Fruit fly (Drosophila melanogaster) whole organism, embryonic: ENCODE measurements around the gene fzy.

Source experiments
- BEAF-32 ChIP-seq: fragments of 200-800 bp; sonication (Bioruptor generic); optimal IDR thresholded peaks from 3 replicates; lab custom pipeline; 2017; ENCODE audit warnings: missing biosample characterization, missing genetic modification characterization, mild to moderate bottlenecking, moderate library complexity, missing genetic modification reagents
- CG1024 ChIP-seq: fragments of 200-800 bp; sonication (Bioruptor generic); IDR thresholded peaks from 2 replicates; pipeline ENCODE4 v1.3.6; 2022; ENCODE audit warnings: missing biosample characterization, missing genetic modification characterization
- CG11093 ChIP-seq: fragments of 200-800 bp; sonication (Bioruptor generic); IDR thresholded peaks from 3 replicates; pipeline ENCODE4 v1.3.6; 2022; ENCODE audit warnings: missing biosample characterization, missing genetic modification characterization
- CG11504 ChIP-seq: fragments of 200-800 bp; sonication (Bioruptor generic); optimal IDR thresholded peaks from 3 replicates; lab custom pipeline; 2019; ENCODE audit warnings: missing biosample characterization, mild to moderate bottlenecking, missing genetic modification characterization, moderate library complexity
- CG15011 ChIP-seq: fragments of 200-800 bp; sonication (Bioruptor generic); optimal IDR thresholded peaks from 3 replicates; lab custom pipeline; 2018; ENCODE audit warnings: missing biosample characterization, mild to moderate bottlenecking, missing genetic modification characterization
- CG15601 ChIP-seq: fragments of 200-800 bp; sonication (Bioruptor generic); optimal IDR thresholded peaks from 3 replicates; lab custom pipeline; 2019; ENCODE audit warnings: missing biosample characterization, mild to moderate bottlenecking, missing genetic modification characterization, moderate library complexity
- CG1647 ChIP-seq: fragments of 200-800 bp; sonication (Bioruptor generic); optimal IDR thresholded peaks from 3 replicates; lab custom pipeline; 2016; ENCODE audit warnings: missing biosample characterization, missing genetic modification characterization
- CG2875 ChIP-seq: fragments of 200-800 bp; sonication (Bioruptor generic); optimal IDR thresholded peaks from 2 replicates; lab custom pipeline; 2017; ENCODE audit warnings: missing biosample characterization, mild to moderate bottlenecking, missing genetic modification characterization, missing genetic modification reagents
- CG30020 ChIP-seq: fragments of 200-800 bp; optimal IDR thresholded peaks from 2 replicates; lab custom pipeline; 2019; ENCODE audit warnings: missing biosample characterization, mild to moderate bottlenecking, missing genetic modification characterization, moderate library complexity
- CG30431 ChIP-seq: fragments of 200-800 bp; sonication (Bioruptor generic); optimal IDR thresholded peaks from 2 replicates; lab custom pipeline; 2017; ENCODE audit warnings: missing biosample characterization, missing genetic modification characterization
- CG31224 ChIP-seq: fragments of 200-800 bp; sonication (Bioruptor generic); IDR thresholded peaks from 2 replicates; pipeline ENCODE4 v1.3.6; 2022; ENCODE audit warnings: missing biosample characterization, missing genetic modification characterization
- CG31388 ChIP-seq: fragments of 200-800 bp; sonication (Bioruptor generic); optimal IDR thresholded peaks from 2 replicates; lab custom pipeline; 2016; ENCODE audit warnings: missing biosample characterization, missing genetic modification characterization
- CG3163 ChIP-seq: fragments of 200-800 bp; sonication (Bioruptor generic); optimal IDR thresholded peaks from 3 replicates; lab custom pipeline; 2016; ENCODE audit warnings: missing biosample characterization, missing genetic modification characterization
- CG6683 ChIP-seq: fragments of 200-800 bp; sonication (Bioruptor generic); optimal IDR thresholded peaks from 2 replicates; lab custom pipeline; 2017; ENCODE audit warnings: missing biosample characterization, mild to moderate bottlenecking, missing genetic modification characterization, missing genetic modification reagents
- CG6813 ChIP-seq: fragments of 200-800 bp; sonication (Bioruptor generic); optimal IDR thresholded peaks from 2 replicates; lab custom pipeline; 2017; ENCODE audit warnings: missing biosample characterization, missing genetic modification characterization, mild to moderate bottlenecking, moderate library complexity, missing genetic modification reagents
- CG7745 ChIP-seq: fragments of 200-800 bp; sonication (Bioruptor generic); optimal IDR thresholded peaks from 2 replicates; lab custom pipeline; 2018; ENCODE audit warnings: missing biosample characterization, mild to moderate bottlenecking, missing genetic modification characterization, moderate library complexity
- CG8765 ChIP-seq: fragments of 200-800 bp; sonication (Bioruptor generic); IDR thresholded peaks from 2 replicates; pipeline ENCODE4 v1.3.6; 2022; ENCODE audit warnings: missing biosample characterization, missing genetic modification characterization
- CG8924 ChIP-seq: fragments of 200-800 bp; optimal IDR thresholded peaks from 3 replicates; lab custom pipeline; 2019; ENCODE audit warnings: missing biosample characterization, mild to moderate bottlenecking, missing genetic modification characterization, moderate library complexity
- CG8944 ChIP-seq: fragments of 200-800 bp; sonication (Bioruptor generic); optimal IDR thresholded peaks from 3 replicates; lab custom pipeline; 2016; ENCODE audit warnings: missing biosample characterization, missing genetic modification characterization
- CG9727 ChIP-seq: fragments of 200-800 bp; sonication (Bioruptor generic); optimal IDR thresholded peaks from 3 replicates; lab custom pipeline; 2017; ENCODE audit warnings: missing biosample characterization, mild to moderate bottlenecking, missing genetic modification characterization
- CTCF ChIP-seq: fragments of 200-800 bp; sonication (Bioruptor generic); optimal IDR thresholded peaks from 2 replicates; lab custom pipeline; 2017; ENCODE audit warnings: missing biosample characterization, mild to moderate bottlenecking, missing genetic modification characterization, moderate library complexity
- Dll ChIP-seq: fragments of 200-800 bp; sonication (Bioruptor generic); IDR thresholded peaks from 4 replicates; pipeline ENCODE4 v1.3.6; 2022; ENCODE audit warnings: missing biosample characterization, missing genetic modification characterization; ENCODE audit not compliant: partially characterized antibody
- Dref ChIP-seq: fragments of 200-800 bp; sonication (Bioruptor generic); IDR thresholded peaks from 2 replicates; pipeline ENCODE4 v1.3.6; 2022; ENCODE audit warnings: missing biosample characterization, missing genetic modification characterization
- MTF-1 ChIP-seq: fragments of 200-800 bp; sonication (Bioruptor generic); optimal IDR thresholded peaks from 2 replicates; lab custom pipeline; 2018; ENCODE audit warnings: missing biosample characterization, mild to moderate bottlenecking, missing genetic modification characterization, borderline replicate concordance
- Neu2 ChIP-seq: fragments of 200-800 bp; sonication (Bioruptor generic); optimal IDR thresholded peaks from 3 replicates; lab custom pipeline; 2016; ENCODE audit warnings: missing biosample characterization, missing genetic modification characterization, borderline replicate concordance
- Opbp ChIP-seq: fragments of 200-800 bp; sonication (Bioruptor generic); IDR thresholded peaks from 3 replicates; pipeline ENCODE4 v1.3.6; 2022; ENCODE audit warnings: missing biosample characterization, missing genetic modification characterization; ENCODE audit not compliant: partially characterized antibody
- Scr ChIP-seq: fragments of 200-800 bp; sonication (Bioruptor generic); IDR thresholded peaks from 2 replicates; pipeline ENCODE4 v1.3.6; 2022; ENCODE audit warnings: missing biosample characterization, missing genetic modification characterization; ENCODE audit not compliant: partially characterized antibody
- YL-1 ChIP-seq: fragments of 200-800 bp; sonication (Bioruptor generic); optimal IDR thresholded peaks from 3 replicates; lab custom pipeline; 2017; ENCODE audit warnings: missing biosample characterization, mild to moderate bottlenecking, missing genetic modification characterization
- al ChIP-seq: fragments of 200-800 bp; sonication (Bioruptor generic); IDR thresholded peaks from 2 replicates; pipeline ENCODE4 v1.3.6; 2022; ENCODE audit warnings: missing biosample characterization, missing genetic modification characterization
- ap ChIP-seq: fragments of 200-800 bp; sonication (Bioruptor generic); IDR thresholded peaks from 2 replicates; pipeline ENCODE4 v1.3.6; 2022; ENCODE audit warnings: missing biosample characterization, missing genetic modification characterization
- ato ChIP-seq: fragments of 200-800 bp; sonication (Bioruptor generic); IDR thresholded peaks from 2 replicates; pipeline ENCODE4 v1.3.6; 2022; ENCODE audit warnings: missing biosample characterization, missing genetic modification characterization; ENCODE audit not compliant: partially characterized antibody
- bbx ChIP-seq: fragments of 200-800 bp; sonication (Bioruptor generic); IDR thresholded peaks from 2 replicates; pipeline ENCODE4 v1.3.6; 2022; ENCODE audit warnings: missing biosample characterization, missing genetic modification characterization; ENCODE audit not compliant: partially characterized antibody
- disco-r ChIP-seq: fragments of 200-800 bp; sonication (Bioruptor generic); optimal IDR thresholded peaks from 2 replicates; lab custom pipeline; 2016; ENCODE audit warnings: missing biosample characterization, missing genetic modification characterization
- dysf ChIP-seq: fragments of 200-800 bp; sonication (Bioruptor generic); IDR thresholded peaks from 3 replicates; pipeline ENCODE4 v1.3.6; 2022; ENCODE audit warnings: missing biosample characterization, missing genetic modification characterization
- eve ChIP-seq, 2 experiments: fragments of >200 bp; optimal IDR thresholded peaks; 2 replicates each; lab custom pipeline; 2017; ENCODE audit warnings: missing biosample characterization in 2 of 2, missing genetic modification characterization in 2 of 2
- fru ChIP-seq: fragments of >200 bp; optimal IDR thresholded peaks from 2 replicates; lab custom pipeline; 2017
- gcm2 ChIP-seq: fragments of 200-800 bp; sonication (Bioruptor generic); optimal IDR thresholded peaks from 2 replicates; lab custom pipeline; 2016; ENCODE audit warnings: missing biosample characterization, missing genetic modification characterization
- lov ChIP-seq, 2 experiments: fragments of 200-800 bp in 1 of 2; fragments of >200 bp in 1 of 2; sonication (Bioruptor generic) in 1 of 2; IDR thresholded peaks in 1 of 2; optimal IDR thresholded peaks in 1 of 2; 2 replicates in 1 of 2; 3 replicates in 1 of 2; pipeline versions ENCODE4 v1.3.6 to Lab custom; 2017 to 2022; ENCODE audit warnings: missing biosample characterization in 1 of 2, missing genetic modification characterization in 1 of 2
- nerfin-2 ChIP-seq: fragments of 200-800 bp; sonication (Bioruptor generic); IDR thresholded peaks from 2 replicates; pipeline ENCODE4 v1.3.6; 2022; ENCODE audit warnings: missing biosample characterization, missing genetic modification characterization; ENCODE audit not compliant: partially characterized antibody
- nmo ChIP-seq: fragments of 200-800 bp; sonication (Bioruptor generic); optimal IDR thresholded peaks from 2 replicates; lab custom pipeline; 2018; ENCODE audit warnings: missing biosample characterization, mild to moderate bottlenecking, missing genetic modification characterization, moderate library complexity
- phol ChIP-seq: fragments of 200-800 bp; sonication (Bioruptor generic); optimal IDR thresholded peaks from 3 replicates; lab custom pipeline; 2018; ENCODE audit warnings: missing biosample characterization, mild to moderate bottlenecking, missing genetic modification characterization, moderate library complexity
- pros ChIP-seq: fragments of 200-800 bp; sonication (Bioruptor generic); optimal IDR thresholded peaks from 3 replicates; lab custom pipeline; 2019; ENCODE audit warnings: missing biosample characterization, mild to moderate bottlenecking, missing genetic modification characterization, moderate library complexity
- pum ChIP-seq: fragments of 200-800 bp; sonication (Bioruptor generic); optimal IDR thresholded peaks from 2 replicates; lab custom pipeline; 2016; ENCODE audit warnings: missing biosample characterization, missing genetic modification characterization
- tna ChIP-seq: fragments of 200-800 bp; sonication (Bioruptor generic); IDR thresholded peaks from 2 replicates; pipeline ENCODE4 v1.3.6; 2022; ENCODE audit warnings: missing biosample characterization, missing genetic modification characterization; ENCODE audit not compliant: partially characterized antibody
- tup ChIP-seq: fragments of 200-800 bp; sonication (Bioruptor generic); optimal IDR thresholded peaks from 2 replicates; lab custom pipeline; 2016; ENCODE audit warnings: missing biosample characterization, mild to moderate bottlenecking, missing genetic modification characterization, moderate library complexity
- tx ChIP-seq: fragments of 200-800 bp; sonication (Bioruptor generic); optimal IDR thresholded peaks from 2 replicates; lab custom pipeline; 2016; ENCODE audit warnings: missing biosample characterization, missing genetic modification characterization
- unc-4 ChIP-seq: fragments of 200-800 bp; sonication (Bioruptor generic); IDR thresholded peaks from 2 replicates; pipeline ENCODE4 v1.3.6; 2022; ENCODE audit warnings: missing biosample characterization, missing genetic modification characterization; ENCODE audit not compliant: partially characterized antibody
- vnd ChIP-seq: fragments of 200-800 bp; sonication (Bioruptor generic); IDR thresholded peaks from 3 replicates; pipeline ENCODE4 v1.3.6; 2022; ENCODE audit warnings: missing biosample characterization, missing genetic modification characterization; ENCODE audit not compliant: partially characterized antibody

The fzy gene

DNA sequence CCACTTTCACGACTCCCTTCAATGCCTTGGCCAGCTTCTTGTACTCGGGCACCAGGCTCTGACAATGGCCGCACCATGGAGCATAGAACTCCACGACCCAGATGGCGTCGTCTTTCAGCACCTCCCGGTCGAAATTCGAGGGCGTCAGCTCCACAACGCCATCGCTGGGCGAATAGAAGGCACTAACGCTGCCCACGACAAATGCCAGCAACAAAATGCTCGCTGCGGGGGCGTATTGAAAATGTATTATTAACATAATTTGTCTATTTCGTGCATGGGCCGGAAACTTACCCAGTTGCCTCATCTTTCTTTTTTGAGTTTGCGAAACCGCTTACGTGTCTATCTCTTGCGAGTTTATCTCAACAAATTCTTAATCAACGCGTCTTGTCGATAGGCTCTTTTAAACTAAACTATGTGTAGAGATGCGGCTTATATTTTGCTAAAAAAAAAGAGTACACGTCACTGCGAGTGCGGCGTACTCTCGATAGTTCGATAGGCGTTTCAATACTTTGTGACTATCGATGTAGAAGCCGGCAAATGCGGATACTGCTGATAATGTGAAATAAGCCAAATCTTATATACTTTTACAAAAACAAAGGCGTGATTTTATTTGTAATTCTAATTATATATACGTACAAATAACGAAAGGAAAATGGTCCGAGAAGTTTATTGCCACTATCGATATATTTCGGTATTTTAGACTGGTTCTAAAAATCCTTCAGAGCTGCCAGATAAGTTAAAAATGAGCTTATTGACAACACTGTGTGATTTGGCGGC, 45.7 kb downstream of the fzy start, which contains the start of gene CaBP1 (continued):
- TF ChIP-seq unc-4 (GFP tag; lab: Robert Waterston, UW) (peak; percentile 98), MTF-1 (no peak), nerfin-2 (GFP tag; lab: Robert Waterston, UW) (peak; percentile 84), tx (no peak), phol (tag; lab: Kevin White, UChicago) (peak; percentile 5), CTCF (GFP tag; lab: Kevin White, UChicago) (peak; percentile 5), bbx (GFP tag; lab: Robert Waterston, UW) (peak; percentile 87), CG1024 (GFP tag; lab: Robert Waterston, UW) (no peak), Scr (peak; percentile 98), pros (GFP tag; lab: Kevin White, UChicago) (no peak), pum (GFP tag; lab: Kevin White, UChicago) (no peak), lov (optimal IDR thresholded peaks at IDR 0.05; lab: Kevin White, UChicago) (no peak), lov (GFP tag; IDR thresholded peaks at IDR 0.05; lab: Robert Waterston, UW) (no peak), CG6813 (GFP tag; lab: Kevin White, UChicago) (no peak), vnd (peak; percentile 93), Opbp (peak; percentile 93; the same call in 2 of the 3 replicates), CG11504 (tag; lab: Kevin White, UChicago) (peak; percentile 15), CG31224 (GFP tag; lab: Robert Waterston, UW) (no peak), Dll (GFP tag; lab: Robert Waterston, UW) (peak; percentile 99), CG30020 (tag; lab: Kevin White, UChicago) (peak; percentile 40), eve (GFP tag; optimal IDR thresholded peaks at IDR 0.05; lab: Kevin White, UChicago) (peak in 1 of 2 experiments; percentile 70), al (GFP tag; lab: Robert Waterston, UW) (no peak), CG11093 (GFP tag; lab: Robert Waterston, UW) (no peak), CG8765 (GFP tag; lab: Robert Waterston, UW) (no peak), CG30431 (GFP tag; lab: Kevin White, UChicago) (no peak), Neu2 (GFP tag; lab: Kevin White, UChicago) (no peak), CG8944 (no peak), ato (GFP tag; lab: Robert Waterston, UW) (peak; percentile 81), CG7745 (tag; lab: Kevin White, UChicago) (no peak), CG2875 (GFP tag; lab: Kevin White, UChicago) (no peak), CG31388 (GFP tag; lab: Kevin White, UChicago) (no peak), CG3163 (GFP tag; lab: Kevin White, UChicago) (no peak), CG15601 (tag; lab: Kevin White, UChicago) (peak; percentile 21), CG9727 (no peak), gcm2 (no peak), Dref (GFP tag; lab: Robert Waterston, UW) (peak; percentile 74), CG15011 (no peak), ap (GFP tag; lab: Robert Waterston, UW) (no peak), CG8924 (tag; lab: Kevin White, UChicago) (peak; percentile 54), CG6683 (GFP tag; lab: Kevin White, UChicago) (no peak), YL-1 (peak; percentile 67), BEAF-32 (GFP tag; lab: Kevin White, UChicago) (peak; percentile 94), fru (no peak), nmo (GFP tag; lab: Kevin White, UChicago) (peak; percentile 52), dysf (GFP tag; lab: Robert Waterston, UW) (no peak), tup (GFP tag; lab: Kevin White, UChicago) (no peak), CG1647 (GFP tag; lab: Kevin White, UChicago) (no peak), disco-r (GFP tag; lab: Kevin White, UChicago) (no peak), tna (GFP tag; lab: Robert Waterston, UW) (peak; percentile 87)
